Fruit fly (Drosophila melanogaster): ENCODE measurements around the gene Spase22-23.

Spase22-23 gene

dm6 chr3R:24230423-24231205 lies 779 bp upstream of the Spase22-23 start, which contains the start of gene mask (continued):
- TF ChIP-seq en (GFP tag; optimal IDR thresholded peaks at IDR 0.05): peak; percentile 63
- TF ChIP-seq stwl (tag; optimal IDR thresholded peaks at IDR 0.05): peak; percentile 59
- no peak for TF ChIP-seq CG3838 (GFP tag; optimal IDR thresholded peaks at IDR 0.05)
- peak; percentile 74 for TF ChIP-seq CG12391 (tag; optimal IDR thresholded peaks at IDR 0.05)
- TF ChIP-seq CG34224 (GFP tag; IDR thresholded peaks at IDR 0.05; ENCODE audit: partially characterized antibody): no peak
- peak; percentile 74 for TF ChIP-seq CG4617 (GFP tag; optimal IDR thresholded peaks at IDR 0.05; ENCODE audit: borderline replicate concordance)
- no peak for TF ChIP-seq Dek (tag; optimal IDR thresholded peaks at IDR 0.05)
- TF ChIP-seq CG11456 (GFP tag; IDR thresholded peaks at IDR 0.05): peak; percentile 95
- no peak for TF ChIP-seq CG7745 (tag; optimal IDR thresholded peaks at IDR 0.05)
- peak; percentile 78 for TF ChIP-seq CG3847 (GFP tag; IDR thresholded peaks at IDR 0.05)
- no peak; the same call in 1 of the 2 replicates for TF ChIP-seq Atf6 (GFP tag; IDR thresholded peaks at IDR 0.05)
- TF ChIP-seq hbn (GFP tag; IDR thresholded peaks at IDR 0.05; ENCODE audit: partially characterized antibody): no peak
- no peak for TF ChIP-seq CG10565 (GFP tag; optimal IDR thresholded peaks at IDR 0.05)
- peak; percentile 72 for TF ChIP-seq CG1024 (GFP tag; IDR thresholded peaks at IDR 0.05)
- no peak for TF ChIP-seq CG31388 (GFP tag; optimal IDR thresholded peaks at IDR 0.05)
- TF ChIP-seq CG5180 (GFP tag; optimal IDR thresholded peaks at IDR 0.05): no peak
- peak; percentile 87 for TF ChIP-seq MTF-1 (GFP tag; optimal IDR thresholded peaks at IDR 0.05; ENCODE audit: borderline replicate concordance)
- no peak for TF ChIP-seq jigr1 (GFP tag; IDR thresholded peaks at IDR 0.05)
- peak; percentile 65 to 83 for TF ChIP-seq Pdp1 (GFP tag; optimal IDR thresholded peaks at IDR 0.05)
- TF ChIP-seq emc (GFP tag; optimal IDR thresholded peaks at IDR 0.05): peak; percentile 81
- TF ChIP-seq E2f2 (GFP tag; IDR thresholded peaks at IDR 0.05): peak; percentile 61; the same call in 1 of the 2 replicates
- TF ChIP-seq CG14441 (GFP tag; IDR thresholded peaks at IDR 0.05): peak; percentile 65
- no peak for TF ChIP-seq CG15073 (GFP tag; optimal IDR thresholded peaks at IDR 0.05)
- peak; percentile 84 for TF ChIP-seq MESR4 (GFP tag; optimal IDR thresholded peaks at IDR 0.05)
- TF ChIP-seq CG13894 (tag; optimal IDR thresholded peaks at IDR 0.05): peak; percentile 58
- peak; percentile 65 for TF ChIP-seq chn (GFP tag; optimal IDR thresholded peaks at IDR 0.05)
- peak; percentile 56 to 77 for TF ChIP-seq chif (GFP tag; optimal IDR thresholded peaks at IDR 0.05)
- peak; percentile 68 for TF ChIP-seq Kr (GFP tag; optimal IDR thresholded peaks at IDR 0.05)
- TF ChIP-seq Tbp (GFP tag; optimal IDR thresholded peaks at IDR 0.05): no peak
- TF ChIP-seq chm (GFP tag; IDR thresholded peaks at IDR 0.05): peak; percentile 92
- TF ChIP-seq CG7372 (GFP tag; IDR thresholded peaks at IDR 0.05): peak; percentile 70
- TF ChIP-seq CG32767 (GFP tag; IDR thresholded peaks at IDR 0.05): no peak
- TF ChIP-seq CG7839 (tag; optimal IDR thresholded peaks at IDR 0.05): peak; percentile 64
- TF ChIP-seq Doc2 (GFP tag; IDR thresholded peaks at IDR 0.05): no peak
- TF ChIP-seq CG6683 (GFP tag; optimal IDR thresholded peaks at IDR 0.05): peak; percentile 0
- TF ChIP-seq corto (GFP tag; optimal IDR thresholded peaks at IDR 0.05): no peak
- TF ChIP-seq Atf3 (GFP tag; optimal IDR thresholded peaks at IDR 0.05): peak; percentile 73
- TF ChIP-seq gt (GFP tag; IDR thresholded peaks at IDR 0.05): peak; percentile 40; the same call in 1 of the 2 replicates
- TF ChIP-seq CG8478 (optimal IDR thresholded peaks at IDR 0.05): peak; percentile 37
- TF ChIP-seq CG16815 (GFP tag; optimal IDR thresholded peaks at IDR 0.05): peak; percentile 43
- peak; percentile 37 for TF ChIP-seq zen (tag; optimal IDR thresholded peaks at IDR 0.05)
- peak; percentile 66 for TF ChIP-seq sim (GFP tag; IDR thresholded peaks at IDR 0.05)
- TF ChIP-seq pita (GFP tag; optimal IDR thresholded peaks at IDR 0.05): no peak
- TF ChIP-seq run (tag; optimal IDR thresholded peaks at IDR 0.05): no peak
- TF ChIP-seq chinmo (GFP tag; IDR thresholded peaks at IDR 0.05; ENCODE audit: partially characterized antibody): no peak
- peak; percentile 72 for TF ChIP-seq CG9797 (GFP tag; optimal IDR thresholded peaks at IDR 0.05)
- peak; percentile 43 for TF ChIP-seq Sin3A (optimal IDR thresholded peaks at IDR 0.05)
- peak; percentile 50; the same call in 2 of the 3 replicates for TF ChIP-seq CG2889 (GFP tag; IDR thresholded peaks at IDR 0.05)
- no peak for TF ChIP-seq zen2 (GFP tag; IDR thresholded peaks at IDR 0.05; ENCODE audit: partially characterized antibody)
